Fruit fly (Drosophila melanogaster) whole organism, embryonic: Measurements from ENCODE around the gene Pvf3.

Experiments used
- ATbp ChIP-seq: fragments of 200-800 bp; sonication (Bioruptor generic); optimal IDR thresholded peaks from 2 replicates; lab custom pipeline; 2017; ENCODE audit warnings: missing biosample characterization, mild to moderate bottlenecking, missing genetic modification characterization, missing genetic modification reagents
- CG10267 ChIP-seq: fragments of 200-800 bp; sonication (Bioruptor generic); optimal IDR thresholded peaks from 2 replicates; lab custom pipeline; 2018; ENCODE audit warnings: missing biosample characterization, mild to moderate bottlenecking, missing genetic modification characterization, moderate library complexity
- CG10321 ChIP-seq: fragments of 200-800 bp; sonication (Bioruptor generic); IDR thresholded peaks from 2 replicates; pipeline ENCODE4 v1.3.6; 2022; ENCODE audit warnings: missing biosample characterization, missing genetic modification characterization
- CG1233 ChIP-seq: fragments of 200-800 bp; sonication (Bioruptor generic); optimal IDR thresholded peaks from 4 replicates; lab custom pipeline; 2018; ENCODE audit warnings: missing biosample characterization, mild to moderate bottlenecking, missing genetic modification characterization
- CG13296 ChIP-seq: fragments of 200-800 bp; sonication (Bioruptor generic); optimal IDR thresholded peaks from 3 replicates; lab custom pipeline; 2018; ENCODE audit warnings: missing biosample characterization, mild to moderate bottlenecking, missing genetic modification characterization
- CG13424 ChIP-seq: fragments of 200-800 bp; sonication (Bioruptor generic); optimal IDR thresholded peaks from 2 replicates; lab custom pipeline; 2019; ENCODE audit warnings: missing biosample characterization, mild to moderate bottlenecking, missing genetic modification characterization, moderate library complexity
- CG14050 ChIP-seq: fragments of 200-800 bp; sonication (Bioruptor generic); IDR thresholded peaks from 3 replicates; pipeline ENCODE4 v1.3.6; 2022; ENCODE audit warnings: missing biosample characterization, missing genetic modification characterization
- CG14441 ChIP-seq: fragments of 200-800 bp; sonication (Bioruptor generic); IDR thresholded peaks from 2 replicates; pipeline ENCODE4 v1.3.6; 2022; ENCODE audit warnings: missing biosample characterization, missing genetic modification characterization
- CG1647 ChIP-seq: fragments of 200-800 bp; sonication (Bioruptor generic); optimal IDR thresholded peaks from 3 replicates; lab custom pipeline; 2016; ENCODE audit warnings: missing biosample characterization, missing genetic modification characterization
- CG1792 ChIP-seq: fragments of 200-800 bp; sonication (Bioruptor generic); optimal IDR thresholded peaks from 2 replicates; lab custom pipeline; 2016; ENCODE audit warnings: missing biosample characterization, missing genetic modification characterization
- CG18011 ChIP-seq: fragments of 200-800 bp; sonication (Bioruptor generic); optimal IDR thresholded peaks from 2 replicates; lab custom pipeline; 2017; ENCODE audit warnings: missing biosample characterization, missing genetic modification characterization, mild to moderate bottlenecking, moderate library complexity, missing genotype
- CG18764 ChIP-seq: fragments of 200-800 bp; sonication (Bioruptor generic); optimal IDR thresholded peaks from 3 replicates; lab custom pipeline; 2016; ENCODE audit warnings: missing biosample characterization, missing genetic modification characterization
- CG30020 ChIP-seq: fragments of 200-800 bp; optimal IDR thresholded peaks from 2 replicates; lab custom pipeline; 2019; ENCODE audit warnings: missing biosample characterization, mild to moderate bottlenecking, missing genetic modification characterization, moderate library complexity
- CG31388 ChIP-seq: fragments of 200-800 bp; sonication (Bioruptor generic); optimal IDR thresholded peaks from 2 replicates; lab custom pipeline; 2016; ENCODE audit warnings: missing biosample characterization, missing genetic modification characterization
- CG3407 ChIP-seq: fragments of 200-800 bp; sonication (Bioruptor generic); optimal IDR thresholded peaks from 2 replicates; lab custom pipeline; 2018; ENCODE audit warnings: missing biosample characterization, mild to moderate bottlenecking, missing genetic modification characterization
- CG34224 ChIP-seq: fragments of 200-800 bp; sonication (Bioruptor generic); IDR thresholded peaks from 3 replicates; pipeline ENCODE4 v1.3.6; 2022; ENCODE audit warnings: missing biosample characterization, missing genetic modification characterization; ENCODE audit not compliant: partially characterized antibody
- CG34422 ChIP-seq: fragments of 200-800 bp; sonication (Bioruptor generic); IDR thresholded peaks from 3 replicates; pipeline ENCODE4 v1.3.6; 2022; ENCODE audit warnings: missing biosample characterization, missing genetic modification characterization
- CG4328 ChIP-seq: fragments of 200-800 bp; sonication (Bioruptor generic); optimal IDR thresholded peaks from 3 replicates; lab custom pipeline; 2017; ENCODE audit warnings: missing biosample characterization, missing genetic modification reagents, missing genetic modification characterization
- CG7372 ChIP-seq: fragments of 200-800 bp; sonication (Bioruptor generic); IDR thresholded peaks from 2 replicates; pipeline ENCODE4 v1.3.6; 2022; ENCODE audit warnings: missing biosample characterization, missing genetic modification characterization
- CG7987 ChIP-seq: fragments of 200-800 bp; sonication (Bioruptor generic); optimal IDR thresholded peaks from 2 replicates; lab custom pipeline; 2018; ENCODE audit warnings: missing biosample characterization, mild to moderate bottlenecking, missing genetic modification characterization, moderate library complexity
- CG8089 ChIP-seq: fragments of 200-800 bp; sonication (Bioruptor generic); optimal IDR thresholded peaks from 3 replicates; lab custom pipeline; 2016; ENCODE audit warnings: missing biosample characterization, missing genetic modification characterization
- CG8290 ChIP-seq, 3 experiments: fragments of 200-800 bp; sonication (Bioruptor generic); optimal IDR thresholded peaks; 2 replicates each; lab custom pipeline; 2016 to 2019; ENCODE audit warnings: missing biosample characterization in 3 of 3, missing genetic modification characterization in 3 of 3, mild to moderate bottlenecking in 2 of 3, moderate library complexity in 1 of 3
- CG8388 ChIP-seq: fragments of 200-800 bp; sonication (Bioruptor generic); optimal IDR thresholded peaks from 2 replicates; lab custom pipeline; 2019; ENCODE audit warnings: missing biosample characterization, mild to moderate bottlenecking, missing genetic modification characterization, moderate library complexity
- CHES-1-like ChIP-seq: fragments of 200-800 bp; sonication (Bioruptor generic); optimal IDR thresholded peaks from 2 replicates; lab custom pipeline; 2016; ENCODE audit warnings: missing biosample characterization, missing genetic modification characterization
- Hey ChIP-seq: fragments of 200-800 bp; sonication (Bioruptor generic); optimal IDR thresholded peaks from 3 replicates; lab custom pipeline; 2018; ENCODE audit warnings: missing biosample characterization, mild to moderate bottlenecking, missing genetic modification characterization
- MTF-1 ChIP-seq: fragments of 200-800 bp; sonication (Bioruptor generic); optimal IDR thresholded peaks from 2 replicates; lab custom pipeline; 2018; ENCODE audit warnings: missing biosample characterization, mild to moderate bottlenecking, missing genetic modification characterization, borderline replicate concordance
- Poxn ChIP-seq: fragments of 200-800 bp; sonication (Bioruptor generic); IDR thresholded peaks from 2 replicates; pipeline ENCODE4 v1.3.6; 2022; ENCODE audit warnings: missing biosample characterization, missing genetic modification characterization
- Ravus ChIP-seq: fragments of 200-800 bp; sonication (Bioruptor generic); IDR thresholded peaks from 2 replicates; pipeline ENCODE4 v1.3.6; 2022; ENCODE audit warnings: missing biosample characterization, missing genetic modification characterization
- Side ChIP-seq: fragments of 200-800 bp; sonication (Bioruptor generic); optimal IDR thresholded peaks from 2 replicates; lab custom pipeline; 2016; ENCODE audit warnings: missing biosample characterization, missing genetic modification characterization
- Sox100B ChIP-seq: fragments of 200-800 bp; sonication (Bioruptor generic); optimal IDR thresholded peaks from 3 replicates; lab custom pipeline; 2018; ENCODE audit warnings: missing biosample characterization, mild to moderate bottlenecking, missing genetic modification characterization
- Tbp ChIP-seq: fragments of >200 bp; optimal IDR thresholded peaks from 2 replicates; lab custom pipeline; 2018; ENCODE audit warnings: missing biosample characterization, missing genetic modification characterization
- Vsx1 ChIP-seq: fragments of 200-800 bp; sonication (Bioruptor generic); optimal IDR thresholded peaks from 2 replicates; lab custom pipeline; 2017; ENCODE audit warnings: missing biosample characterization, mild to moderate bottlenecking, missing genetic modification characterization, missing genetic modification reagents
- abd-A ChIP-seq: fragments of 200-800 bp; sonication (Bioruptor generic); optimal IDR thresholded peaks from 3 replicates; lab custom pipeline; 2019; ENCODE audit warnings: missing biosample characterization, mild to moderate bottlenecking, missing genetic modification characterization, moderate library complexity
- az2 ChIP-seq: fragments of 200-800 bp; sonication (Bioruptor generic); optimal IDR thresholded peaks from 3 replicates; lab custom pipeline; 2016; ENCODE audit warnings: missing biosample characterization, missing genetic modification characterization
- bsh ChIP-seq, 2 experiments: fragments of 200-800 bp; sonication (Bioruptor generic); optimal IDR thresholded peaks; 2 replicates each; lab custom pipeline; 2017 to 2018; ENCODE audit warnings: mild to moderate bottlenecking in 2 of 2, missing biosample characterization in 2 of 2, missing genetic modification characterization in 2 of 2, moderate library complexity in 1 of 2
- croc ChIP-seq: fragments of 200-800 bp; sonication (Bioruptor generic); conservative IDR thresholded peaks from 3 replicates; pipeline ENCODE4 v1.3.6; 2022; ENCODE audit warnings: missing biosample characterization, missing genetic modification characterization
- crol ChIP-seq: fragments of 200-800 bp; sonication (Bioruptor generic); IDR thresholded peaks from 2 replicates; pipeline ENCODE4 v1.3.6; 2022; ENCODE audit warnings: missing biosample characterization, missing genetic modification characterization
- da ChIP-seq: fragments of 200-800 bp; sonication (Bioruptor generic); optimal IDR thresholded peaks from 2 replicates; lab custom pipeline; 2016; ENCODE audit warnings: missing biosample characterization, missing genetic modification characterization
- emc ChIP-seq: fragments of 200-800 bp; sonication (Bioruptor generic); optimal IDR thresholded peaks from 2 replicates; lab custom pipeline; 2016; ENCODE audit warnings: missing biosample characterization, missing genetic modification characterization
- gt ChIP-seq: fragments of 200-800 bp; sonication (Bioruptor generic); IDR thresholded peaks from 2 replicates; pipeline ENCODE4 v1.3.6; 2022; ENCODE audit warnings: missing biosample characterization, missing genetic modification characterization
- ham ChIP-seq: fragments of 200-800 bp; sonication (Bioruptor generic); IDR thresholded peaks from 2 replicates; pipeline ENCODE4 v1.3.6; 2022; ENCODE audit warnings: missing biosample characterization, missing genetic modification characterization
- hb ChIP-seq: fragments of 200-800 bp; sonication (Bioruptor generic); IDR thresholded peaks from 3 replicates; pipeline ENCODE4 v1.3.6; 2022; ENCODE audit warnings: missing biosample characterization, missing genetic modification characterization; ENCODE audit not compliant: partially characterized antibody
- hth ChIP-seq: fragments of >200 bp; optimal IDR thresholded peaks from 2 replicates; lab custom pipeline; 2017; ENCODE audit warnings: inconsistent platforms
- insv ChIP-seq, 2 experiments: fragments of 200-800 bp; sonication (Bioruptor generic); optimal IDR thresholded peaks; 3 replicates each; lab custom pipeline; 2016 to 2018; ENCODE audit warnings: missing biosample characterization in 2 of 2, missing genetic modification characterization in 2 of 2
- lab ChIP-seq: fragments of 200-800 bp; sonication (Bioruptor generic); optimal IDR thresholded peaks from 3 replicates; lab custom pipeline; 2017; ENCODE audit warnings: missing biosample characterization, missing genetic modification characterization, mild to moderate bottlenecking, moderate library complexity, missing genetic modification reagents
- pum ChIP-seq: fragments of 200-800 bp; sonication (Bioruptor generic); optimal IDR thresholded peaks from 2 replicates; lab custom pipeline; 2016; ENCODE audit warnings: missing biosample characterization, missing genetic modification characterization
- schlank ChIP-seq: fragments of 200-800 bp; sonication (Bioruptor generic); optimal IDR thresholded peaks from 2 replicates; lab custom pipeline; 2018; ENCODE audit warnings: missing biosample characterization, mild to moderate bottlenecking, missing genetic modification characterization
- sens ChIP-seq: fragments of 200-800 bp; sonication (Bioruptor generic); peaks from one replicate; lab custom pipeline; 2016; ENCODE audit warnings: missing biosample characterization, missing genetic modification characterization
- sr ChIP-seq: fragments of 200-800 bp; sonication (Bioruptor generic); IDR thresholded peaks from 3 replicates; pipeline ENCODE4 v1.3.6; 2022; ENCODE audit warnings: missing biosample characterization, missing genetic modification characterization

Gene Pvf3

dm6 chr2L:7194351-7195037, 37.0 kb upstream of the Pvf3 start, which contains the start of gene CG4497 (continued):
- TF ChIP-seq CHES-1-like (GFP tag; lab: Kevin White, UChicago) (peak; percentile 93), crol (GFP tag; lab: Robert Waterston, UW) (no peak; the same call in 1 of the 2 replicates), gt (GFP tag; lab: Robert Waterston, UW) (peak; percentile 85), CG13424 (tag; lab: Kevin White, UChicago) (peak; percentile 98), Ravus (GFP tag; lab: Robert Waterston, UW) (peak; percentile 75), ATbp (peak; percentile 50), CG10321 (peak; percentile 57; the same call in 1 of the 2 replicates), CG14050 (GFP tag; lab: Robert Waterston, UW) (peak; percentile 90), CG8388 (GFP tag; lab: Kevin White, UChicago) (peak; percentile 79), CG7372 (peak; percentile 96), schlank (tag; lab: Kevin White, UChicago) (peak; percentile 64), sr (GFP tag; lab: Robert Waterston, UW) (peak; percentile 58; the same call in 1 of the 3 replicates), CG34224 (GFP tag; lab: Robert Waterston, UW) (peak; percentile 72), CG3407 (GFP tag; lab: Kevin White, UChicago) (peak; percentile 71), az2 (peak; percentile 90), abd-A (tag; lab: Kevin White, UChicago) (peak; percentile 24), hb (peak; percentile 88), CG1233 (GFP tag; lab: Kevin White, UChicago) (peak; percentile 75), hth (lab: Kevin White, UChicago) (no peak), ham (peak; percentile 83; the same call in 1 of the 2 replicates), CG4328 (peak; percentile 81), CG10267 (tag; lab: Kevin White, UChicago) (peak; percentile 97), CG14441 (peak; percentile 96), CG7987 (GFP tag; lab: Kevin White, UChicago) (peak; percentile 78), pum (GFP tag; lab: Kevin White, UChicago) (peak; percentile 95), CG18011 (GFP tag; lab: Kevin White, UChicago) (peak; percentile 88), Vsx1 (GFP tag; lab: Kevin White, UChicago) (peak; percentile 62), Hey (tag; lab: Kevin White, UChicago) (peak; percentile 41), Poxn (GFP tag; lab: Robert Waterston, UW) (peak; percentile 82), sens (GFP tag; lab: Kevin White, UChicago) (peak; percentile 99), CG34422 (peak; percentile 95), da (peak; percentile 91), Tbp (GFP tag; lab: Kevin White, UChicago) (no peak), CG31388 (peak; percentile 81), CG8290 (GFP tag; optimal IDR thresholded peaks at IDR 0.05; lab: Kevin White, UChicago) (peak; percentile 74), CG8290 (tag; optimal IDR thresholded peaks at IDR 0.05; lab: Kevin White, UChicago) (peak; percentile 52 to 90), CG1792 (GFP tag; lab: Kevin White, UChicago) (peak; percentile 98), bsh (GFP tag; optimal IDR thresholded peaks at IDR 0.05; lab: Kevin White, UChicago) (peak; percentile 18 to 86), croc (GFP tag; lab: Robert Waterston, UW) (peak; percentile 92), Side (GFP tag; lab: Kevin White, UChicago) (peak; percentile 93), CG1647 (GFP tag; lab: Kevin White, UChicago) (peak; percentile 96), MTF-1 (peak; percentile 1), CG8089 (peak; percentile 92), CG30020 (tag; lab: Kevin White, UChicago) (peak; percentile 68), lab (peak; percentile 89), Sox100B (GFP tag; lab: Kevin White, UChicago) (peak; percentile 78), CG13296 (GFP tag; lab: Kevin White, UChicago) (peak; percentile 78), CG18764 (GFP tag; lab: Kevin White, UChicago) (peak; percentile 97), insv (GFP tag; optimal IDR thresholded peaks at IDR 0.05; lab: Kevin White, UChicago) (peak in 1 of 2 experiments; percentile 52), emc (GFP tag; lab: Kevin White, UChicago) (peak; percentile 90)
